Worm (Caenorhabditis elegans): ENCODE results near the gene F16F9.3.

ce11 chrX:8476308-8476707, 18.9 kb downstream of the F16F9.3 start:
- TF ChIP-seq ama-1 (optimal IDR thresholded peaks at IDR 0.05) (no peak), elt-3 (tag; optimal IDR thresholded peaks at IDR 0.05) (no peak), nhr-21 (tag; optimal IDR thresholded peaks at IDR 0.05) (no peak), nhr-129 (tag; optimal IDR thresholded peaks at IDR 0.05) (no peak), snpc-4 (tag; optimal IDR thresholded peaks at IDR 0.05) (no peak), unc-62 (GFP tag; optimal IDR thresholded peaks at IDR 0.05) (no peak), fos-1 (tag; optimal IDR thresholded peaks at IDR 0.05) (no peak)

Data from whole organism, L2 larva.